Worm (Caenorhabditis elegans): Measurements from ENCODE around the gene srn-1.
A peak's percentile ranks its signal among the peaks of the same experiment; 100 is the strongest.

srn-1 gene

ce11 chrV:6246454-6246981 is 39.7 kb downstream of the srn-1 start, which contains the start of gene dmd-7:
TSS of gene dmd-7 (plus strand) at chrV:6246931.
- TF ChIP-seq sma-9 (GFP tag; optimal IDR thresholded peaks at IDR 0.05), result peak; percentile 100
- TF ChIP-seq sma-9 (tag; optimal IDR thresholded peaks at IDR 0.05), result peak; percentile 96
- TF ChIP-seq R02D3.7 (tag; optimal IDR thresholded peaks at IDR 0.05), result no peak
- peak; percentile 78 for TF ChIP-seq nhr-6 (tag; optimal IDR thresholded peaks at IDR 0.05)
- TF ChIP-seq elt-1 (tag; optimal IDR thresholded peaks at IDR 0.05), result no peak
- TF ChIP-seq ceh-16 (tag; optimal IDR thresholded peaks at IDR 0.05), result peak; percentile 52
- TF ChIP-seq ama-1 (optimal IDR thresholded peaks at IDR 0.05), result no peak
- peak; percentile 49 for TF ChIP-seq unc-55 (GFP tag; optimal IDR thresholded peaks at IDR 0.05)
- peak; percentile 69 for TF ChIP-seq fos-1 (tag; optimal IDR thresholded peaks at IDR 0.05)
- TF ChIP-seq sma-3 (GFP tag; optimal IDR thresholded peaks at IDR 0.05), result peak; percentile 97
- peak; percentile 87 for TF ChIP-seq sem-4 (tag; optimal IDR thresholded peaks at IDR 0.05)
- TF ChIP-seq blmp-1 (tag; optimal IDR thresholded peaks at IDR 0.05; ENCODE audit: insufficient read depth), result peak; percentile 90
- peak; percentile 70 for TF ChIP-seq C34F6.9 (tag; optimal IDR thresholded peaks at IDR 0.05)
- TF ChIP-seq nhr-77 (tag; optimal IDR thresholded peaks at IDR 0.05), result no peak
- TF ChIP-seq nhr-23 (tag; optimal IDR thresholded peaks at IDR 0.05), result no peak
- TF ChIP-seq mdl-1 (tag; optimal IDR thresholded peaks at IDR 0.05), result peak; percentile 76 to 85
- no peak for TF ChIP-seq ceh-82 (tag; optimal IDR thresholded peaks at IDR 0.05)
- TF ChIP-seq aly-2 (tag; optimal IDR thresholded peaks at IDR 0.05), result no peak
- TF ChIP-seq lin-11 (tag; optimal IDR thresholded peaks at IDR 0.05), result peak; percentile 51
- TF ChIP-seq ztf-11 (tag; optimal IDR thresholded peaks at IDR 0.05), result no peak
- peak; percentile 57 for TF ChIP-seq gmeb-1 (tag; optimal IDR thresholded peaks at IDR 0.05)
- no peak for TF ChIP-seq nhr-11 (tag; optimal IDR thresholded peaks at IDR 0.05)
- no peak for TF ChIP-seq ztf-1 (GFP tag; conservative IDR thresholded peaks at IDR 0.05)
- no peak for TF ChIP-seq ZK546.5 (tag; optimal IDR thresholded peaks at IDR 0.05)
- peak; percentile 3 for TF ChIP-seq nhr-10 (tag; optimal IDR thresholded peaks at IDR 0.05)
- peak; percentile 94 for TF ChIP-seq egl-27 (tag; optimal IDR thresholded peaks at IDR 0.05)
- peak; percentile 89 for TF ChIP-seq crh-2 (tag; optimal IDR thresholded peaks at IDR 0.05)
- TF ChIP-seq nhr-21 (tag; optimal IDR thresholded peaks at IDR 0.05), result peak; percentile 97
- no peak for TF ChIP-seq nhr-12 (tag; optimal IDR thresholded peaks at IDR 0.05)
- TF ChIP-seq F13H6.1 (tag; optimal IDR thresholded peaks at IDR 0.05), result peak; percentile 96
- peak; percentile 65 for TF ChIP-seq ztf-4 (tag; optimal IDR thresholded peaks at IDR 0.05)
- TF ChIP-seq unc-62 (GFP tag; optimal IDR thresholded peaks at IDR 0.05), result no peak
- peak; percentile 92 for TF ChIP-seq nhr-129 (tag; optimal IDR thresholded peaks at IDR 0.05)
- TF ChIP-seq Y55F3AM.14 (GFP tag; optimal IDR thresholded peaks at IDR 0.05), result peak; percentile 82
- peak; percentile 50 to 82 for TF ChIP-seq lsy-2 (tag; optimal IDR thresholded peaks at IDR 0.05)
- TF ChIP-seq unc-39 (tag; optimal IDR thresholded peaks at IDR 0.05), result no peak
- peak; percentile 14 for TF ChIP-seq snpc-4 (tag; optimal IDR thresholded peaks at IDR 0.05)
- TF ChIP-seq nhr-25 (tag; optimal IDR thresholded peaks at IDR 0.05), result peak; percentile 92
- TF ChIP-seq lin-13 (GFP tag; optimal IDR thresholded peaks at IDR 0.05), result peak; percentile 69
- no peak for TF ChIP-seq dmd-4 (tag; optimal IDR thresholded peaks at IDR 0.05)
- peak; percentile 78 for TF ChIP-seq mab-5 (tag; optimal IDR thresholded peaks at IDR 0.05)
- TF ChIP-seq nhr-237 (tag; optimal IDR thresholded peaks at IDR 0.05), result no peak
- TF ChIP-seq zag-1 (tag; optimal IDR thresholded peaks at IDR 0.05), result peak; percentile 59

ce11 chrV:6244631-6245030 is 41.6 kb downstream of the srn-1 start:
- TF ChIP-seq nhr-21 (tag; optimal IDR thresholded peaks at IDR 0.05) (peak; percentile 53), lsy-2 (tag; optimal IDR thresholded peaks at IDR 0.05) (peak in 1 of 2 experiments; percentile 19), nhr-129 (tag; optimal IDR thresholded peaks at IDR 0.05) (peak; percentile 23), alr-1 (tag; optimal IDR thresholded peaks at IDR 0.05) (peak; percentile 43), lin-11 (tag; optimal IDR thresholded peaks at IDR 0.05) (peak; percentile 70), gmeb-1 (tag; optimal IDR thresholded peaks at IDR 0.05) (no peak), C34F6.9 (tag; optimal IDR thresholded peaks at IDR 0.05) (peak; percentile 36), F13H6.1 (tag; optimal IDR thresholded peaks at IDR 0.05) (no peak)

Measured in whole organism, L2 larva.